Worm (Caenorhabditis elegans): Measurements from ENCODE around the gene moc-5.

The moc-5 gene

DNA sequence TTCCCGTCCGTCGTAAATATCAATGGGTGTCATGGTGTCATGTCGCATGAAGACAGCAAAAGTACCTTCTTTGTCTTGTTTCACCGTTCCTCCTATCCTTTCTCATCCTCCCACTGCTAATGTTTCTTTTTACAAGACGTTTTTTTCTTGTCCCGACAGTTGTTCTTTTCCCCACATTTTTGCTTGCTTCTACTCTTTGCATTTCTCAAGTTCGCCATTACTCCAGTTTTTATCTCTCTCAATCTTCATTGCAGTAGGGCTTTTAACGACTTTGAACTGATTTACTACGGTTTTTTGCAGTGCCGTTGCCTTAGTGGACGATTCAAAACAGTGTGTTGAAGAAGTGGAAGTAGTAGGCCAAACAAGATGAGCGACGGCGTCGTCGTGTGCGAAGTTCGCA, 36.4 kb downstream of the moc-5 start, which contains the start of gene C07B5.4:
Gene C07B5.4 (plus strand): TSS at position 301 of the 400 bp plus-strand sequence.
- TF ChIP-seq unc-42 (tag; optimal IDR thresholded peaks at IDR 0.05): no peak
- TF ChIP-seq hlh-13 (GFP tag; optimal IDR thresholded peaks at IDR 0.05): no peak
- TF ChIP-seq C38D4.7 (GFP tag; optimal IDR thresholded peaks at IDR 0.05): no peak
- no peak for TF ChIP-seq odd-2 (tag; optimal IDR thresholded peaks at IDR 0.05)
- no peak for TF ChIP-seq rnt-1 (tag; optimal IDR thresholded peaks at IDR 0.05)
- no peak for TF ChIP-seq npax-4 (tag; optimal IDR thresholded peaks at IDR 0.05)
- TF ChIP-seq ref-2 (tag; optimal IDR thresholded peaks at IDR 0.05): no peak
- TF ChIP-seq ttx-3 (tag; optimal IDR thresholded peaks at IDR 0.05): no peak
- TF ChIP-seq tbx-7 (tag; optimal IDR thresholded peaks at IDR 0.05): no peak
- no peak for TF ChIP-seq sox-2 (GFP tag; IDR thresholded peaks at IDR 0.05)
- TF ChIP-seq ceh-34 (tag; optimal IDR thresholded peaks at IDR 0.05): no peak
- no peak for TF ChIP-seq dmd-4 (tag; optimal IDR thresholded peaks at IDR 0.05; ENCODE audit: borderline replicate concordance)
- TF ChIP-seq ceh-48 (tag; optimal IDR thresholded peaks at IDR 0.05): no peak
- no peak for TF ChIP-seq K09A11.1 (tag; optimal IDR thresholded peaks at IDR 0.05; ENCODE audit: insufficient read depth)
- TF ChIP-seq ahr-1 (tag; optimal IDR thresholded peaks at IDR 0.05): no peak
- no peak for TF ChIP-seq nhr-232 (tag; optimal IDR thresholded peaks at IDR 0.05)
- TF ChIP-seq nhr-11 (tag; optimal IDR thresholded peaks at IDR 0.05): no peak
- no peak for TF ChIP-seq mec-3 (tag; optimal IDR thresholded peaks at IDR 0.05; ENCODE audit: borderline replicate concordance)
- no peak for TF ChIP-seq ztf-16 (tag; optimal IDR thresholded peaks at IDR 0.05)

- TF ChIP-seq ceh-48 (tag; optimal IDR thresholded peaks at IDR 0.05) (no peak), pha-4 (tag; optimal IDR thresholded peaks at IDR 0.05) (no peak), madf-2 (tag; optimal IDR thresholded peaks at IDR 0.05) (no peak), hlh-8 (tag; optimal IDR thresholded peaks at IDR 0.05) (no peak), tbx-7 (tag; optimal IDR thresholded peaks at IDR 0.05) (no peak), ttx-3 (tag; optimal IDR thresholded peaks at IDR 0.05) (no peak), eyg-1 (tag; optimal IDR thresholded peaks at IDR 0.05) (no peak), che-1 (tag; optimal IDR thresholded peaks at IDR 0.05) (no peak), pag-3 (tag; optimal IDR thresholded peaks at IDR 0.05; ENCODE audit: borderline replicate concordance) (no peak), ceh-34 (tag; optimal IDR thresholded peaks at IDR 0.05) (no peak), ztf-16 (tag; optimal IDR thresholded peaks at IDR 0.05) (no peak), zip-5 (tag; optimal IDR thresholded peaks at IDR 0.05) (no peak)
These were observed 37.9 kb downstream of the moc-5 start for ce11 chrX:9527898-9528297.

ce11 chrX:9523118-9523517, 42.7 kb downstream of the moc-5 start, which contains the start of gene C07B5.3:
TSS of gene C07B5.3 (minus strand) at chrX:9523218.
- TF ChIP-seq K02D7.2 (tag; optimal IDR thresholded peaks at IDR 0.05): no peak
- TF ChIP-seq ceh-19 (GFP tag; optimal IDR thresholded peaks at IDR 0.05): no peak
- TF ChIP-seq ceh-2 (tag; optimal IDR thresholded peaks at IDR 0.05): no peak
- no peak for TF ChIP-seq C08G9.2 (tag; optimal IDR thresholded peaks at IDR 0.05)
- no peak for TF ChIP-seq pat-9 (tag; optimal IDR thresholded peaks at IDR 0.05)
- TF ChIP-seq hlh-8 (tag; optimal IDR thresholded peaks at IDR 0.05): no peak
- no peak for TF ChIP-seq unc-3 (GFP tag; conservative IDR thresholded peaks at IDR 0.05)
- no peak for TF ChIP-seq unc-3 (tag; optimal IDR thresholded peaks at IDR 0.05)
- TF ChIP-seq hlh-30 (tag; optimal IDR thresholded peaks at IDR 0.05; ENCODE audit: insufficient read depth): no peak
- TF ChIP-seq sox-4 (tag; optimal IDR thresholded peaks at IDR 0.05): no peak
- TF ChIP-seq elt-2 (tag; optimal IDR thresholded peaks at IDR 0.05): no peak
- no peak for TF ChIP-seq sdc-2 (tag; optimal IDR thresholded peaks at IDR 0.05)
- TF ChIP-seq ceh-14 (tag; optimal IDR thresholded peaks at IDR 0.05): no peak
- no peak for TF ChIP-seq npax-4 (tag; optimal IDR thresholded peaks at IDR 0.05)
- no peak for TF ChIP-seq ceh-22 (tag; optimal IDR thresholded peaks at IDR 0.05)
- TF ChIP-seq fkh-10 (GFP tag; optimal IDR thresholded peaks at IDR 0.05): no peak
- no peak for TF ChIP-seq unc-86 (tag; optimal IDR thresholded peaks at IDR 0.05)
- TF ChIP-seq ceh-18 (tag; optimal IDR thresholded peaks at IDR 0.05): no peak
